Fruit fly (Drosophila melanogaster) whole organism, embryonic: Measurements from ENCODE around the gene CG6839.
A peak's percentile ranks its signal among the peaks of the same experiment; 100 is the strongest.

ENCODE experiments used
- Bteb2 ChIP-seq: fragments of 200-800 bp; sonication (Bioruptor generic); optimal IDR thresholded peaks from 2 replicates; lab custom pipeline; 2016; ENCODE audit warnings: missing biosample characterization, missing genetic modification characterization
- CG10147 ChIP-seq: fragments of 200-800 bp; sonication (Bioruptor generic); optimal IDR thresholded peaks from 2 replicates; lab custom pipeline; 2019; ENCODE audit warnings: missing biosample characterization, mild to moderate bottlenecking, missing genetic modification characterization, moderate library complexity
- CG10431 ChIP-seq: fragments of 200-800 bp; sonication (Bioruptor generic); optimal IDR thresholded peaks from 3 replicates; lab custom pipeline; 2018; ENCODE audit warnings: missing biosample characterization, mild to moderate bottlenecking, missing genetic modification characterization
- CG11560 ChIP-seq: fragments of 200-800 bp; sonication (Bioruptor generic); IDR thresholded peaks from 3 replicates; pipeline ENCODE4 v1.3.6; 2022; ENCODE audit warnings: missing biosample characterization, missing genetic modification characterization
- CG12391 ChIP-seq: fragments of 200-800 bp; sonication (Bioruptor generic); optimal IDR thresholded peaks from 3 replicates; lab custom pipeline; 2018; ENCODE audit warnings: missing biosample characterization, mild to moderate bottlenecking, missing genetic modification characterization, moderate library complexity
- CG14710 ChIP-seq: fragments of 200-800 bp; sonication (Bioruptor generic); optimal IDR thresholded peaks from 3 replicates; lab custom pipeline; 2019; ENCODE audit warnings: missing biosample characterization, mild to moderate bottlenecking, missing genetic modification characterization, moderate library complexity
- CG14965 ChIP-seq: fragments of 200-800 bp; sonication (Bioruptor generic); optimal IDR thresholded peaks from 2 replicates; lab custom pipeline; 2016; ENCODE audit warnings: missing biosample characterization, missing genetic modification characterization, borderline replicate concordance
- CG15269 ChIP-seq: fragments of 200-800 bp; sonication (Bioruptor generic); optimal IDR thresholded peaks from 2 replicates; lab custom pipeline; 2018; ENCODE audit warnings: missing biosample characterization, mild to moderate bottlenecking, missing genetic modification characterization, moderate library complexity
- CG16779 ChIP-seq: fragments of 200-800 bp; sonication (Bioruptor generic); IDR thresholded peaks from 2 replicates; pipeline ENCODE4 v1.3.6; 2022; ENCODE audit warnings: missing biosample characterization, missing genetic modification characterization
- CG16815 ChIP-seq: fragments of 200-800 bp; sonication (Bioruptor generic); optimal IDR thresholded peaks from 3 replicates; lab custom pipeline; 2017; ENCODE audit warnings: missing biosample characterization, mild to moderate bottlenecking, missing genetic modification characterization
- CG17385 ChIP-seq: fragments of 200-800 bp; sonication (Bioruptor generic); optimal IDR thresholded peaks from 3 replicates; lab custom pipeline; 2018; ENCODE audit warnings: missing biosample characterization, mild to moderate bottlenecking, missing genetic modification characterization
- CG1792 ChIP-seq: fragments of 200-800 bp; sonication (Bioruptor generic); optimal IDR thresholded peaks from 2 replicates; lab custom pipeline; 2016; ENCODE audit warnings: missing biosample characterization, missing genetic modification characterization
- CG18764 ChIP-seq: fragments of 200-800 bp; sonication (Bioruptor generic); optimal IDR thresholded peaks from 3 replicates; lab custom pipeline; 2016; ENCODE audit warnings: missing biosample characterization, missing genetic modification characterization
- CG30020 ChIP-seq: fragments of 200-800 bp; optimal IDR thresholded peaks from 2 replicates; lab custom pipeline; 2019; ENCODE audit warnings: missing biosample characterization, mild to moderate bottlenecking, missing genetic modification characterization, moderate library complexity
- CG4328 ChIP-seq: fragments of 200-800 bp; sonication (Bioruptor generic); optimal IDR thresholded peaks from 3 replicates; lab custom pipeline; 2017; ENCODE audit warnings: missing biosample characterization, missing genetic modification reagents, missing genetic modification characterization
- CG7357 ChIP-seq: fragments of 200-800 bp; sonication (Bioruptor generic); IDR thresholded peaks from 3 replicates; pipeline ENCODE4 v1.3.6; 2022; ENCODE audit warnings: missing biosample characterization, missing genetic modification characterization
- Camta ChIP-seq: fragments of 200-800 bp; sonication (Bioruptor generic); optimal IDR thresholded peaks from 2 replicates; lab custom pipeline; 2016; ENCODE audit warnings: missing biosample characterization, missing genetic modification characterization
- CoRest ChIP-seq: fragments of 200-800 bp; sonication (Bioruptor generic); optimal IDR thresholded peaks from 3 replicates; lab custom pipeline; 2018; ENCODE audit warnings: missing biosample characterization, mild to moderate bottlenecking, missing genetic modification characterization, moderate library complexity
- Dad ChIP-seq: fragments of 200-800 bp; sonication (Bioruptor generic); optimal IDR thresholded peaks from 3 replicates; lab custom pipeline; 2016; ENCODE audit warnings: missing biosample characterization, missing genetic modification characterization
- HLHmδ ChIP-seq: fragments of 200-800 bp; sonication (Bioruptor generic); optimal IDR thresholded peaks from 2 replicates; lab custom pipeline; 2018; ENCODE audit warnings: missing biosample characterization, mild to moderate bottlenecking, missing genetic modification characterization, moderate library complexity
- Hey ChIP-seq: fragments of 200-800 bp; sonication (Bioruptor generic); optimal IDR thresholded peaks from 3 replicates; lab custom pipeline; 2018; ENCODE audit warnings: missing biosample characterization, mild to moderate bottlenecking, missing genetic modification characterization
- Hr39 ChIP-seq: fragments of >200 bp; optimal IDR thresholded peaks from 2 replicates; lab custom pipeline; 2017
- Nf-YC ChIP-seq: fragments of 200-800 bp; optimal IDR thresholded peaks from 3 replicates; lab custom pipeline; 2019; ENCODE audit warnings: missing biosample characterization, mild to moderate bottlenecking, missing genetic modification characterization, moderate library complexity
- Opbp ChIP-seq: fragments of 200-800 bp; sonication (Bioruptor generic); IDR thresholded peaks from 3 replicates; pipeline ENCODE4 v1.3.6; 2022; ENCODE audit warnings: missing biosample characterization, missing genetic modification characterization; ENCODE audit not compliant: partially characterized antibody
- PHDP ChIP-seq: fragments of 200-800 bp; sonication (Bioruptor generic); optimal IDR thresholded peaks from 3 replicates; lab custom pipeline; 2018; ENCODE audit warnings: missing biosample characterization, mild to moderate bottlenecking, missing genetic modification characterization, moderate library complexity
- Trl ChIP-seq, 3 experiments: fragments of >200 bp in 2 of 3; fragments of 200-800 bp in 1 of 3; sonication (Bioruptor generic) in 1 of 3; optimal IDR thresholded peaks; 2 replicates in 1 of 3; 3 replicates in 2 of 3; lab custom pipeline; 2016 to 2017; ENCODE audit warnings: missing biosample characterization in 1 of 3, missing genetic modification characterization in 1 of 3
- ara ChIP-seq: fragments of 200-800 bp; sonication (Bioruptor generic); IDR thresholded peaks from 2 replicates; pipeline ENCODE4 v1.3.6; 2022; ENCODE audit warnings: missing biosample characterization, missing genetic modification characterization
- bbx ChIP-seq: fragments of 200-800 bp; sonication (Bioruptor generic); IDR thresholded peaks from 2 replicates; pipeline ENCODE4 v1.3.6; 2022; ENCODE audit warnings: missing biosample characterization, missing genetic modification characterization; ENCODE audit not compliant: partially characterized antibody
- dan ChIP-seq: fragments of 200-800 bp; sonication (Bioruptor generic); IDR thresholded peaks from 2 replicates; pipeline ENCODE4 v1.3.6; 2022; ENCODE audit warnings: missing biosample characterization, missing genetic modification characterization
- dysf ChIP-seq: fragments of 200-800 bp; sonication (Bioruptor generic); IDR thresholded peaks from 3 replicates; pipeline ENCODE4 v1.3.6; 2022; ENCODE audit warnings: missing biosample characterization, missing genetic modification characterization
- en ChIP-seq: fragments of 200-800 bp; sonication (Bioruptor generic); optimal IDR thresholded peaks from 2 replicates; lab custom pipeline; 2016; ENCODE audit warnings: missing biosample characterization, missing genetic modification characterization
- fu2 ChIP-seq: fragments of 200-800 bp; sonication (Bioruptor generic); optimal IDR thresholded peaks from 2 replicates; lab custom pipeline; 2016; ENCODE audit warnings: missing biosample characterization, missing genetic modification characterization
- gfzf ChIP-seq: fragments of 200-800 bp; sonication (Bioruptor generic); optimal IDR thresholded peaks from 2 replicates; lab custom pipeline; 2016; ENCODE audit warnings: missing biosample characterization, mild to moderate bottlenecking, missing genetic modification characterization, moderate library complexity
- grn ChIP-seq: fragments of 200-800 bp; sonication (Bioruptor generic); optimal IDR thresholded peaks from 3 replicates; lab custom pipeline; 2017; ENCODE audit warnings: missing biosample characterization, missing genetic modification characterization
- gro ChIP-seq: fragments of 200-800 bp; sonication (Bioruptor generic); optimal IDR thresholded peaks from 2 replicates; lab custom pipeline; 2016; ENCODE audit warnings: missing biosample characterization, missing genetic modification characterization
- gsb-n ChIP-seq: fragments of 200-800 bp; sonication (Bioruptor generic); optimal IDR thresholded peaks from 3 replicates; lab custom pipeline; 2018; ENCODE audit warnings: missing biosample characterization, mild to moderate bottlenecking, missing genetic modification characterization
- lola ChIP-seq, 3 experiments: fragments of >200 bp in 2 of 3; fragments of 200-800 bp in 1 of 3; sonication (Bioruptor generic) in 1 of 3; optimal IDR thresholded peaks; 2 replicates each; lab custom pipeline; 2017 to 2019; ENCODE audit warnings: missing biosample characterization in 3 of 3, missing genetic modification characterization in 3 of 3, mild to moderate bottlenecking in 1 of 3, moderate library complexity in 1 of 3
- odd ChIP-seq: fragments of 200-800 bp; sonication (Bioruptor generic); optimal IDR thresholded peaks from 2 replicates; lab custom pipeline; 2017; ENCODE audit warnings: missing biosample characterization, mild to moderate bottlenecking, missing genetic modification characterization
- pfk ChIP-seq: fragments of 200-800 bp; sonication (Bioruptor generic); optimal IDR thresholded peaks from 2 replicates; lab custom pipeline; 2018; ENCODE audit warnings: missing biosample characterization, mild to moderate bottlenecking, missing genetic modification characterization, moderate library complexity
- prd ChIP-seq, 3 experiments: fragments of >200 bp in 2 of 3; fragments of 200-800 bp in 1 of 3; sonication (Bioruptor generic) in 1 of 3; optimal IDR thresholded peaks in 2 of 3; IDR thresholded peaks in 1 of 3; 2 replicates in 2 of 3; 3 replicates in 1 of 3; pipeline versions ENCODE4 v1.3.6 to Lab custom; 2017 to 2022; ENCODE audit warnings: missing biosample characterization in 1 of 3, missing genetic modification characterization in 1 of 3
- psq ChIP-seq: fragments of 200-800 bp; sonication (Bioruptor generic); optimal IDR thresholded peaks from 2 replicates; lab custom pipeline; 2017; ENCODE audit warnings: missing biosample characterization, missing genetic modification characterization
- repo ChIP-seq: fragments of 200-800 bp; sonication (Bioruptor generic); optimal IDR thresholded peaks from 2 replicates; lab custom pipeline; 2016; ENCODE audit warnings: missing biosample characterization, missing genetic modification characterization
- sd ChIP-seq: fragments of 200-800 bp; sonication (Bioruptor generic); optimal IDR thresholded peaks from 3 replicates; lab custom pipeline; 2018; ENCODE audit warnings: missing biosample characterization, mild to moderate bottlenecking, missing genetic modification characterization, moderate library complexity
- sens ChIP-seq: fragments of 200-800 bp; sonication (Bioruptor generic); peaks from one replicate; lab custom pipeline; 2016; ENCODE audit warnings: missing biosample characterization, missing genetic modification characterization
- sisA ChIP-seq: fragments of 200-800 bp; sonication (Bioruptor generic); IDR thresholded peaks from 2 replicates; pipeline ENCODE4 v1.3.6; 2022; ENCODE audit warnings: missing biosample characterization, missing genetic modification characterization
- sna ChIP-seq: fragments of 200-800 bp; sonication (Bioruptor generic); IDR thresholded peaks from 2 replicates; pipeline ENCODE4 v1.3.6; 2022; ENCODE audit warnings: missing biosample characterization, missing genetic modification characterization; ENCODE audit not compliant: partially characterized antibody
- sug ChIP-seq: fragments of 200-800 bp; optimal IDR thresholded peaks from 2 replicates; lab custom pipeline; 2019; ENCODE audit warnings: missing biosample characterization, mild to moderate bottlenecking, missing genetic modification characterization, moderate library complexity
- unc-4 ChIP-seq: fragments of 200-800 bp; sonication (Bioruptor generic); IDR thresholded peaks from 2 replicates; pipeline ENCODE4 v1.3.6; 2022; ENCODE audit warnings: missing biosample characterization, missing genetic modification characterization; ENCODE audit not compliant: partially characterized antibody

The CG6839 gene

dm6 chr3L:18904772-18905601, 12.4 kb upstream of the CG6839 start, which contains the start of the genes CSN1b and Prp6 (continued):
- TF ChIP-seq sna (GFP tag; lab: Robert Waterston, UW) (peak; percentile 28; the same call in 1 of the 2 replicates), Bteb2 (GFP tag; lab: Kevin White, UChicago) (no peak), CG11560 (no peak), psq (no peak), odd (GFP tag; lab: Kevin White, UChicago) (no peak), bbx (GFP tag; lab: Robert Waterston, UW) (peak; percentile 51), dan (no peak), gro (GFP tag; lab: Kevin White, UChicago) (no peak), ara (no peak), sug (no peak), CG16779 (GFP tag; lab: Robert Waterston, UW) (no peak), CG10431 (GFP tag; lab: Kevin White, UChicago) (no peak), CG18764 (GFP tag; lab: Kevin White, UChicago) (no peak), Opbp (GFP tag; lab: Robert Waterston, UW) (peak; percentile 48; the same call in 2 of the 3 replicates), CG14710 (peak; percentile 60), HLHmδ (GFP tag; lab: Kevin White, UChicago) (no peak), Dad (GFP tag; lab: Kevin White, UChicago) (no peak), CG15269 (tag; lab: Kevin White, UChicago) (no peak), Trl (optimal IDR thresholded peaks at IDR 0.05; lab: Kevin White, UChicago) (no peak), Trl (GFP tag; optimal IDR thresholded peaks at IDR 0.05; lab: Kevin White, UChicago) (no peak), dysf (GFP tag; lab: Robert Waterston, UW) (no peak), PHDP (tag; lab: Kevin White, UChicago) (no peak), CG1792 (no peak), Hr39 (lab: Kevin White, UChicago) (no peak), prd (optimal IDR thresholded peaks at IDR 0.05; lab: Kevin White, UChicago) (no peak), prd (GFP tag; IDR thresholded peaks at IDR 0.05; lab: Robert Waterston, UW) (no peak), CG17385 (GFP tag; lab: Kevin White, UChicago) (peak; percentile 82), Hey (tag; lab: Kevin White, UChicago) (no peak), gfzf (GFP tag; lab: Kevin White, UChicago) (no peak), repo (GFP tag; lab: Kevin White, UChicago) (no peak), Nf-YC (no peak), sens (GFP tag; lab: Kevin White, UChicago) (no peak), CG14965 (no peak), CG16815 (GFP tag; lab: Kevin White, UChicago) (no peak), CoRest (peak; percentile 46), lola (GFP tag; optimal IDR thresholded peaks at IDR 0.05; lab: Kevin White, UChicago) (peak in 1 of 3 experiments; percentile 39), CG10147 (GFP tag; lab: Kevin White, UChicago) (no peak), gsb-n (tag; lab: Kevin White, UChicago) (no peak), Camta (GFP tag; lab: Kevin White, UChicago) (no peak), grn (no peak), unc-4 (peak; percentile 49), CG30020 (tag; lab: Kevin White, UChicago) (peak; percentile 65), sd (tag; lab: Kevin White, UChicago) (no peak), en (GFP tag; lab: Kevin White, UChicago) (no peak), fu2 (GFP tag; lab: Kevin White, UChicago) (no peak), CG12391 (tag; lab: Kevin White, UChicago) (peak; percentile 41), pfk (GFP tag; lab: Kevin White, UChicago) (no peak), CG4328 (GFP tag; lab: Kevin White, UChicago) (no peak), sisA (GFP tag; lab: Robert Waterston, UW) (no peak), CG7357 (GFP tag; lab: Robert Waterston, UW) (no peak)
